Worm (Caenorhabditis elegans) whole organism, midembryonic: ENCODE measurements around the gene cyp-34A2.

ENCODE experiments used
- T22C8.4 ChIP-seq: fragments of 200-800 bp; sonication (Bioruptor generic); IDR thresholded peaks from 2 replicates; pipeline ENCODE4 v1.3.6; 2022; ENCODE audit warnings: missing genetic modification characterization, missing compliant biosample characterization
- cog-1 ChIP-seq: sonication (generic microtip); optimal IDR thresholded peaks from 2 replicates; lab custom pipeline; 2016; ENCODE audit warnings: missing genetic modification characterization, missing compliant biosample characterization
- flt-1 ChIP-seq: fragments of 200-800 bp; sonication (Bioruptor generic); IDR thresholded peaks from 2 replicates; pipeline ENCODE4 v1.3.6; 2022; ENCODE audit warnings: missing genetic modification characterization, missing compliant biosample characterization
- klf-2 ChIP-seq: fragments of 200-800 bp; sonication (Bioruptor generic); conservative IDR thresholded peaks from 2 replicates; pipeline ENCODE4 v1.3.6; 2022; ENCODE audit warnings: missing genetic modification reagents, missing genetic modification characterization, missing compliant biosample characterization
- med-1 ChIP-seq: sonication (generic microtip); optimal IDR thresholded peaks from 2 replicates; lab custom pipeline; 2017; ENCODE audit warnings: missing genetic modification characterization, mild to moderate bottlenecking, missing compliant biosample characterization, antibody characterized with exemption, missing genetic modification reagents; ENCODE audit not compliant: insufficient read depth
- ref-1 ChIP-seq: fragments of 200-800 bp; sonication (Bioruptor generic); conservative IDR thresholded peaks from 2 replicates; pipeline ENCODE4 v1.3.6; 2022; ENCODE audit warnings: missing genetic modification reagents, missing genetic modification characterization, missing compliant biosample characterization
- tab-1 ChIP-seq: fragments of 200-800 bp; sonication (Bioruptor generic); IDR thresholded peaks from 2 replicates; pipeline ENCODE4 v1.3.6; 2022; ENCODE audit warnings: missing genetic modification characterization, missing compliant biosample characterization
- ztf-23 ChIP-seq: fragments of 200-800 bp; sonication (Bioruptor generic); IDR thresholded peaks from 2 replicates; pipeline ENCODE4 v1.3.6; 2022; ENCODE audit warnings: missing genetic modification reagents, missing genetic modification characterization, missing compliant biosample characterization
- ztf-29 ChIP-seq: fragments of 200-800 bp; sonication (Bioruptor generic); IDR thresholded peaks from 2 replicates; pipeline ENCODE4 v1.3.6; 2022; ENCODE audit warnings: missing genetic modification reagents, missing genetic modification characterization, missing compliant biosample characterization

Gene cyp-34A2

DNA sequence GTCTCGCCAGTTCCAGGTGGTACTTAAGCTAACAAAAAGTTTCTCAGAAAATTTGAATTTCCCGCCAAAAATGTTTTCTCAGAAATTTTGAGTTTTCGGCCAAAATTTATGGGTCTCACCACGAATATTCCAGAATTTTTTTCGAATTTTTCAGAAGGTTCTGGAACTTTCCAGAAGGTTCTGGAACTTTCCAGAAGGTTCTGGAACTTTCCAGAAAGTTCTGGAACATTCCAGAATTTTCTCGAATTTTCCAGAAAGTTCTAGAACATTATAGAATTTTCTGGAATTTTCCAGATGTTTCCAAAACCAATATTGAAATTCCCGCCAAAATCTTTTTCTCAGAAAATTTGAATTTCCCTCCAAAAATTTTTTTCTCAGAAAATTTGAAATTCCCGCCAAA lies 4.5 kb upstream of the cyp-34A2 start:
- peak; percentile 91; the same call in 1 of the 2 replicates for TF ChIP-seq flt-1 (GFP tag; lab: Robert Waterston, UW)

DNA sequence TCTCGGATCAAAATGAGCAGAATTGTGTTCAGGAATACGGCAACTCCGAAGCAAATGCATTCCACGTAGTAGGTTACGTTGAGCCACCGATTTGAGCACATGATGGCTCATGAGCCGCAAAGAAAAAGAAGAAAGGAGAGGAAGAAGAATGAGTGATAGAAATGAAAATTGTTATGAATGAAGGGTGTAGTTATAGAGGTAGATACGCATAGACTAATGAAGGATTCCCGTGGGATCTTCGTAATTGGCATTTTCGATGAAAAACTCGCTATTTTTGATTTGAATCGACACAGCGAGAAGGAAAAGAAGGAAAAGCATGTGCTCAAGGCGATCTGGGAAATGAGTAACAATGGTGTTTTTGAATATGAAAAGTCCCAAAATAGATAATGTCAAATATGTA lies 3.0 kb upstream of the cyp-34A2 start, which contains the start of gene str-96:
Gene str-96 (minus strand): TSS at position 101 of the 400 bp plus-strand sequence.
- no peak for TF ChIP-seq cog-1 (tag; lab: Kevin White, UChicago)
- no peak for TF ChIP-seq ref-1 (GFP tag; lab: Robert Waterston, UW)
- TF ChIP-seq flt-1 (GFP tag; lab: Robert Waterston, UW) = no peak
- TF ChIP-seq ztf-23 (GFP tag; lab: Robert Waterston, UW) = no peak
- TF ChIP-seq T22C8.4 (GFP tag; lab: Robert Waterston, UW) = no peak
- no peak for TF ChIP-seq ztf-29 (GFP tag; lab: Robert Waterston, UW)
- TF ChIP-seq med-1 (GFP tag; lab: Kevin White, UChicago) = no peak
- TF ChIP-seq tab-1 = no peak
- TF ChIP-seq klf-2 (GFP tag; lab: Robert Waterston, UW) = no peak

DNA sequence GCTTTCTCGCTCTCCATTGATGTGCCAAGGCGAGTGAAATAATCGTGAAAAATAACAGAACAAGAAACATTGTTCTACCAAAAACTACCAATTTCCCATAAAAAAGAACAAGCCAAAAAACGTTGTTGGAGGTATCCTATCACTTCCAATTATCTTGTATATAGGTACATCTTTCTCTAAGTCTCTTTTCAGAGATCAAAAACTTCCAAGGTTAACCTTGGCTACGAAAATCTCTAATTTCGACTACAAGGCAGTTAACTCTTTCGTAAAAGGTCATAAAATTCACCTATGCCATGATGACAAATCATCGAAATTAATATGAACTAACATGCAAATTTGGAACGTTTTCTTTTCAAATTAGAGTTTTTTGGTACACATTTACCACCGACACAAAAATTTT lies 3.0 kb downstream of the cyp-34A2 start, which contains the start of gene cyp-34A1:
Gene cyp-34A1 (minus strand): TSS at position 101 of the 400 bp plus-strand sequence.
- no peak for TF ChIP-seq ztf-23 (GFP tag; lab: Robert Waterston, UW)
- TF ChIP-seq ref-1 (GFP tag; lab: Robert Waterston, UW) = no peak
- no peak for TF ChIP-seq klf-2 (GFP tag; lab: Robert Waterston, UW)
- no peak for TF ChIP-seq flt-1 (GFP tag; lab: Robert Waterston, UW)
- TF ChIP-seq T22C8.4 (GFP tag; lab: Robert Waterston, UW) = no peak
- TF ChIP-seq tab-1 = no peak
- TF ChIP-seq med-1 (GFP tag; lab: Kevin White, UChicago) = no peak
- no peak for TF ChIP-seq ztf-29 (GFP tag; lab: Robert Waterston, UW)
- TF ChIP-seq cog-1 (tag; lab: Kevin White, UChicago) = no peak

DNA sequence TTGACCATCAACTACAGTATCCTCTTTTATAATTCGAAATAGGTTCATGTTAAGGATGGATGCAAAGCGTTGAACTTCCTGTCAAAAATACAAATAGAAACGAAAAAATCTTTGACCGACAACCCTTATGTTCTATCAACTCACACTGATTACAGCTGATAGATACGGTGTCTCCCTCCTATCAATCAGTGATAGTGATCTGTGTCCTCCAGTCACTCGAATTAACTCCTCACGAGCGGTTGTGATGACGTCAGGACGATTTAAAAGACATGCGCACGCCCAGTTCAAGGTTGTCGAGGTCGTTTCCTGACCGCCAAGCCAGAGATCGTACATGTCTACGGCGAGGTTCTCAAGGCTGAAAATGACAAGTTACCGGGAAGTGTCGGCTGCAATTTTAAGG lies 4.9 kb downstream of the cyp-34A2 start:
- no peak for TF ChIP-seq med-1 (GFP tag; lab: Kevin White, UChicago)
- TF ChIP-seq cog-1 (tag; lab: Kevin White, UChicago) = no peak
- TF ChIP-seq ref-1 (GFP tag; lab: Robert Waterston, UW) = no peak
- TF ChIP-seq klf-2 (GFP tag; lab: Robert Waterston, UW) = no peak
- no peak for TF ChIP-seq tab-1
- TF ChIP-seq ztf-23 (GFP tag; lab: Robert Waterston, UW) = no peak
- no peak for TF ChIP-seq flt-1 (GFP tag; lab: Robert Waterston, UW)
- TF ChIP-seq T22C8.4 (GFP tag; lab: Robert Waterston, UW) = no peak
- TF ChIP-seq ztf-29 (GFP tag; lab: Robert Waterston, UW) = no peak

DNA sequence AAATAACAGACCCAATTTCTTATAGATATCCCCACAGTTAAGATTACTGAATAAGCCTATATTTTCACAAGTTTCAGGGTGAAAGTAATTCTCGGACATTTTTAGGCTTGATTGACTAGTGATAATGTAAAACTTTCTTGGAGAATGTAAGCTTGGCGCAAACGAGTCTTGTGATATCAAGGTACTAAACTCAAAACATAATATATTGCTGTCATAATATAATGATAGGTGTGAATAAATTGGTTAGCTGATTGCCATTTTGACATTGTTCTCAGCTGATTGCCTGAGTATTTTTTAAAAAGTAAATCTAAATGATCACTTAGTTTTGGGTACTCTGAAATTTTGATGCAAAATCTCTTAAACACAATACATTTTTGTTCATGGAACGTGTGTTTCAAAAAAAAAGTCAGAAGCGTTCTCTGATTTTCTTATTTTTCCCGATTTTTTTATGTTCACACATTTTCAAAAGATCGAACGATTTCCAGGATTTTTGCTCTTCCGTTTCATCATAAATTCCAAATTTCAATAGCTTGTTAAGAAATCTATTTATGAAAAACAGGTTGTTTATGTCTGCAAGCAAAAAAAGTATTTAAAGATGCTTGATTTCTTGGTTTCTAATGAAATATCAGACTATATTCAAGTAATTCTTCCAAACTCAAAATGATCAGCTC lies 9.5 kb downstream of the cyp-34A2 start, which contains the start of the genes srw-19 and srx-51:
Gene srw-19 (minus strand): TSS at position 101 of the 671 bp plus-strand sequence.
Gene srx-51 (plus strand): TSS at position 621 of the 671 bp plus-strand sequence.
- TF ChIP-seq ztf-29 (GFP tag; lab: Robert Waterston, UW) = no peak
- no peak for TF ChIP-seq ref-1 (GFP tag; lab: Robert Waterston, UW)
- no peak for TF ChIP-seq flt-1 (GFP tag; lab: Robert Waterston, UW)
- no peak for TF ChIP-seq klf-2 (GFP tag; lab: Robert Waterston, UW)
- TF ChIP-seq cog-1 (tag; lab: Kevin White, UChicago) = no peak

DNA sequence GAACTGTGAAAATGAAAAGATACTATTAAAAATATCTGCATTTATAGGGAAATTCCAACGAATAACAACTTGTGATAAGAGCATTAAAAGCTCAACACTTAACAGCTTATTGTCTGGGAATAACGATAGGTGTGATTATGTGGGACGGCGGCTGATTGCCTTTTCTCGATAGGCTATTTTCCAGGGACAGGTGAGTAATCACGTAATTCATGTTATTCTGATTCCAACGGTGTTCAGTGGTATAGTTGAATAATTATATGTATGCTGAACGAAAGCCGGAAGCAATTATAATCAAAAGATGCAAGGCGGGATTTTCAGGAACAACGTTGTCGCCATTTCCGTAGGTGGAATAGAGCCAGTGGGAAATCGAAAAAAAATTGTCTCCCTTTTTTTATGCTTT lies 14.0 kb downstream of the cyp-34A2 start, which contains the start of gene srw-17:
Gene srw-17 (minus strand): TSS at position 101 of the 400 bp plus-strand sequence.
- TF ChIP-seq med-1 (GFP tag; lab: Kevin White, UChicago) = no peak
- TF ChIP-seq ztf-29 (GFP tag; lab: Robert Waterston, UW) = no peak
- TF ChIP-seq flt-1 (GFP tag; lab: Robert Waterston, UW) = no peak
- TF ChIP-seq cog-1 (tag; lab: Kevin White, UChicago) = no peak
- no peak for TF ChIP-seq klf-2 (GFP tag; lab: Robert Waterston, UW)
- TF ChIP-seq ref-1 (GFP tag; lab: Robert Waterston, UW) = no peak
- TF ChIP-seq T22C8.4 (GFP tag; lab: Robert Waterston, UW) = no peak
- TF ChIP-seq tab-1 = no peak
- TF ChIP-seq ztf-23 (GFP tag; lab: Robert Waterston, UW) = no peak

DNA sequence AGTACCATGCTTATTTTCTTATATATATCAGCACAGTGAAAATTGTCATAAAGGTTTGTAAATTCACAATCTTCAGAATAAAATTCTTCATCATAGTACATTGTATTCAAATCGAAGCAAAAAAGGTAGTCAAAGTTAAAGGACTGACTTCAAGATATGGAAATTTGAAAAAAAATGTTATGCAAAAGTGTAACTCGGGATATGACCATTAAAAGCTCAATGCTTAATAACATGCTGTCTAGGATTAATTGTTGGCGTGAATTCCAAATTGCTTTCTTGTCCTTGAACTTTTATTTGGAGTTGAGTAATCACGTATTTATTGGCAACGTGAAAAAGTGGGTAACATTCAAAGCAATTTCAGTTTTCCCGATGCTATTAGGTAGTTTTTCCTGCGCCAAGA lies 16.1 kb downstream of the cyp-34A2 start, which contains the start of gene srw-16:
Gene srw-16 (minus strand): TSS at position 101 of the 400 bp plus-strand sequence.
- no peak for TF ChIP-seq ztf-23 (GFP tag; lab: Robert Waterston, UW)
- no peak for TF ChIP-seq ztf-29 (GFP tag; lab: Robert Waterston, UW)
- TF ChIP-seq T22C8.4 (GFP tag; lab: Robert Waterston, UW) = no peak
- TF ChIP-seq cog-1 (tag; lab: Kevin White, UChicago) = no peak
- TF ChIP-seq med-1 (GFP tag; lab: Kevin White, UChicago) = no peak
- TF ChIP-seq tab-1 = no peak
- TF ChIP-seq klf-2 (GFP tag; lab: Robert Waterston, UW) = no peak
- no peak for TF ChIP-seq ref-1 (GFP tag; lab: Robert Waterston, UW)
- TF ChIP-seq flt-1 (GFP tag; lab: Robert Waterston, UW) = no peak

DNA sequence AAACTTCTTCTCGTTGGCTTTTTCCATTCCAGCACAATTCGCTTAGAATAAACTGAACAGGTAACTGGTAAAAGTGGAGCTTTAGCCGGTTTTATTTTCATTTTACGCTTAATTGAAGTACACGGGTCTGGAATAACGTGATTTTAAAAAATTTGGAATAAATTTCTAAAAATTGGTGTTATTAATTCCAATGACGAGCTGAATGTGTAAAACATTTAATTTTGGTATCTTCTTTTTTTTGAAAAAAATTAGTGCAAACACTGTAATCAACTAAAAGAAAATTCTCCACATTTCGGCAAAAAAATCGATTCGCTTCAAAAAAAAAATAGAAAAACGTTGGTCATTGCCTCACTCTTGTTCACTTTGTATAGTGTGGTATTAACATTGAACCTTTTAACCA lies 18.6 kb downstream of the cyp-34A2 start, which contains the start of gene T10H4.4:
Gene T10H4.4 (minus strand): TSS at position 101 of the 400 bp plus-strand sequence.
- TF ChIP-seq ztf-23 (GFP tag; lab: Robert Waterston, UW) (no peak), flt-1 (GFP tag; lab: Robert Waterston, UW) (no peak), ref-1 (GFP tag; lab: Robert Waterston, UW) (no peak), tab-1 (no peak), T22C8.4 (GFP tag; lab: Robert Waterston, UW) (no peak), ztf-29 (GFP tag; lab: Robert Waterston, UW) (no peak), klf-2 (GFP tag; lab: Robert Waterston, UW) (no peak)

DNA sequence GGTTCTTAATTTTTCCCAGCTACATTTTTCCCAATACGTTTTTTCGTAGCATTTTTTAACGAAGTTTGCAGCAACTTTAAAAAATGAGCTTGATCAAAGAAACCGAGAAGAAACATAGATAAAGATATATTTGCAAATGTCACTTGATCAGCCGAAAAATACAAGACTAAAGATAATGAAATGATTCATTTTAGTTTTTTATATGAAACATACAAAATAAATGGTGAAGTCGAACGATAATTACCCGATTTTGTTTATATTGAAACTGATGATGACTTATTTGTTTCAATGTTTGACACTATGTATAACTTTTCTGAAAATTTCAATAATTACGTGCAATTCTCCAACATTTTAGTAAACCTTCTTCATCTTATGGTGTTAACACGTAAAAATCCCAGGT lies 22.6 kb downstream of the cyp-34A2 start, which contains the start of gene srw-22:
Gene srw-22 (plus strand): TSS at position 301 of the 400 bp plus-strand sequence.
- no peak for TF ChIP-seq med-1 (GFP tag; lab: Kevin White, UChicago)
- TF ChIP-seq T22C8.4 (GFP tag; lab: Robert Waterston, UW) = no peak
- no peak for TF ChIP-seq klf-2 (GFP tag; lab: Robert Waterston, UW)
- no peak for TF ChIP-seq tab-1
- TF ChIP-seq ztf-29 (GFP tag; lab: Robert Waterston, UW) = no peak
- TF ChIP-seq cog-1 (tag; lab: Kevin White, UChicago) = no peak
- TF ChIP-seq ztf-23 (GFP tag; lab: Robert Waterston, UW) = no peak
- TF ChIP-seq flt-1 (GFP tag; lab: Robert Waterston, UW) = no peak
- no peak for TF ChIP-seq ref-1 (GFP tag; lab: Robert Waterston, UW)
